Worm (Caenorhabditis elegans): ENCODE results near the gene Y55F3AM.13.

Gene Y55F3AM.13

ce11 chrIV:1093870-1094564, 37.9 kb upstream of the Y55F3AM.13 start, which contains the start of the genes cct-8 and Y55F3AR.2 (continued):
- TF ChIP-seq Y53G8AR.9 (GFP tag; conservative IDR thresholded peaks at IDR 0.05) (peak; percentile 100), F10E7.11 (tag; optimal IDR thresholded peaks at IDR 0.05) (peak; percentile 94), ceh-79 (tag; optimal IDR thresholded peaks at IDR 0.05) (peak; percentile 80), F57A8.1 (GFP tag; optimal IDR thresholded peaks at IDR 0.05) (no peak), egrh-3 (GFP tag; IDR thresholded peaks at IDR 0.05) (peak; percentile 47; the same call in 1 of the 2 replicates), ceh-91 (GFP tag; IDR thresholded peaks at IDR 0.05) (peak; percentile 96), pbrm-1 (GFP tag; IDR thresholded peaks at IDR 0.05) (peak; percentile 99), aptf-2 (GFP tag; conservative IDR thresholded peaks at IDR 0.05) (peak; percentile 71), ztf-6 (GFP tag; IDR thresholded peaks at IDR 0.05) (peak; percentile 93), ZK185.1 (tag; optimal IDR thresholded peaks at IDR 0.05; ENCODE audit: poor library complexity, severe bottlenecking) (peak; percentile 97), ztf-22 (GFP tag; optimal IDR thresholded peaks at IDR 0.05) (peak; percentile 60), cebp-2 (GFP tag; IDR thresholded peaks at IDR 0.05) (peak; percentile 96), sptf-2 (GFP tag; optimal IDR thresholded peaks at IDR 0.05) (peak; percentile 8), ekl-4 (GFP tag; IDR thresholded peaks at IDR 0.05) (peak; percentile 99), F23B12.7 (tag; optimal IDR thresholded peaks at IDR 0.05; ENCODE audit: insufficient read depth) (peak; percentile 90), lsl-1 (GFP tag; optimal IDR thresholded peaks at IDR 0.05) (peak; percentile 100), madf-10 (tag; optimal IDR thresholded peaks at IDR 0.05) (peak; percentile 89), bed-1 (GFP tag; IDR thresholded peaks at IDR 0.05) (0 out of 2 replicates have a peak, but pooled peaks have one; percentile 77), tlf-1 (GFP tag; optimal IDR thresholded peaks at IDR 0.05) (peak; percentile 99), madf-3 (GFP tag; IDR thresholded peaks at IDR 0.05) (peak; percentile 97), madf-6 (GFP tag; IDR thresholded peaks at IDR 0.05) (peak; percentile 98), ceh-100 (GFP tag; IDR thresholded peaks at IDR 0.05) (peak; percentile 91), ztf-26 (tag; optimal IDR thresholded peaks at IDR 0.05) (peak; percentile 98), tbx-9 (tag; optimal IDR thresholded peaks at IDR 0.05; ENCODE audit: borderline replicate concordance) (peak; percentile 50), bed-2 (GFP tag; IDR thresholded peaks at IDR 0.05) (no peak), repo-1 (tag; optimal IDR thresholded peaks at IDR 0.05) (peak; percentile 99), ceh-40 (GFP tag; IDR thresholded peaks at IDR 0.05) (peak; percentile 67; the same call in 1 of the 2 replicates), ceh-58 (GFP tag; IDR thresholded peaks at IDR 0.05) (no peak), let-526 (GFP tag; IDR thresholded peaks at IDR 0.05) (peak; percentile 96), Y53F4B.3 (GFP tag; IDR thresholded peaks at IDR 0.05) (peak; percentile 62; the same call in 1 of the 2 replicates), hrde-1 (tag; optimal IDR thresholded peaks at IDR 0.05; ENCODE audit: borderline replicate concordance) (peak; percentile 88), B0261.1 (tag; optimal IDR thresholded peaks at IDR 0.05) (peak; percentile 45), somi-1 (GFP tag; optimal IDR thresholded peaks at IDR 0.05) (peak; percentile 87), chd-7 (tag; optimal IDR thresholded peaks at IDR 0.05) (peak; percentile 95), akir-1 (GFP tag; optimal IDR thresholded peaks at IDR 0.05) (no peak), ama-1 (optimal IDR thresholded peaks at IDR 0.05) (no peak), ama-1 (GFP tag; optimal IDR thresholded peaks at IDR 0.05) (peak in 1 of 2 experiments; percentile 44), snpc-4 (GFP tag; optimal IDR thresholded peaks at IDR 0.05) (peak; percentile 71), snpc-4 (tag; optimal IDR thresholded peaks at IDR 0.05) (peak; percentile 69 to 87 (median 78)), gei-17 (GFP tag; optimal IDR thresholded peaks at IDR 0.05) (peak; percentile 93), let-607 (tag; optimal IDR thresholded peaks at IDR 0.05) (peak; percentile 88 to 94), lin-40 (tag; optimal IDR thresholded peaks at IDR 0.05) (peak; percentile 98), Y95B8A.8 (GFP tag; IDR thresholded peaks at IDR 0.05) (peak; percentile 97), atf-7 (tag; optimal IDR thresholded peaks at IDR 0.05) (peak; percentile 96), mxl-1 (tag; optimal IDR thresholded peaks at IDR 0.05) (peak; percentile 19), dpff-1 (tag; optimal IDR thresholded peaks at IDR 0.05) (peak; percentile 77), Y79H2A.3 (GFP tag; conservative IDR thresholded peaks at IDR 0.05) (peak; percentile 82)

All from whole organism, young adult.